Worm (Caenorhabditis elegans): ENCODE results near the gene str-79.

DNA sequence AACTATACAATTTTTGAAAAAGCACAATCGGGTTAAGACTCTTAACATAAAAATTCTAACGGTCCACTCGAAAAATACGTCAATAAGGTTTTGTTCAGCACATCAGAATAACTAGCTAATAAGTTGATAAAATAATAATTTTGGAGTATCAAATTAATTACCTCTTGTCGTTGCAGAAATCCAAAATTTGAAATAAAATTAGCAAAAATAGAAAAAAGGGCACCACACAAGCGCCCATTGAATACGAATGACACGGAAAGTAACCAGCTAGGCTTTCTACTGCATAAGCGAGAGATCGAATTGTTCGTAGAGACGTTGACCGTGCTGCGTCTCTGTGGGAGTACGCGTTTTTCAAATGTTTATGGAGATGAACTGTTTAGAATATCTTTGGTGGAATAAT, 10.6 kb upstream of the str-79 start:
- TF ChIP-seq sea-1 (GFP tag; conservative IDR thresholded peaks at IDR 0.05) (no peak), scrt-1 (GFP tag; IDR thresholded peaks at IDR 0.05) (no peak), hmbx-1 (tag; optimal IDR thresholded peaks at IDR 0.05) (no peak), hnd-1 (tag; optimal IDR thresholded peaks at IDR 0.05) (no peak), flt-1 (GFP tag; IDR thresholded peaks at IDR 0.05) (no peak), F13C5.2 (tag; optimal IDR thresholded peaks at IDR 0.05) (no peak)

All from whole organism, early embryonic.